Worm (Caenorhabditis elegans): ENCODE results near the gene ippk-1.

Gene ippk-1

ce11 chrII:12098716-12099115, 56.0 kb downstream of the ippk-1 start (continued):
- TF ChIP-seq F49E8.2 (tag; optimal IDR thresholded peaks at IDR 0.05; ENCODE audit: borderline replicate concordance) (no peak), mes-2 (tag; optimal IDR thresholded peaks at IDR 0.05; ENCODE audit: poor library complexity, severe bottlenecking) (no peak)

Measured in whole organism, L4 larva.